Fruit fly (Drosophila melanogaster) whole organism, wandering third instar larva: Measurements from ENCODE around the gene CG31862.

Source experiments
- Abd-B ChIP-seq: fragments of >200 bp; optimal IDR thresholded peaks from 2 replicates; lab custom pipeline; 2017; ENCODE audit warnings: missing biosample characterization, missing genetic modification characterization
- CG32264 ChIP-seq: fragments of 200-800 bp; sonication (Bioruptor generic); optimal IDR thresholded peaks from 2 replicates; lab custom pipeline; 2016; ENCODE audit warnings: missing biosample characterization, missing genetic modification characterization
- CG9705 ChIP-seq: fragments of 200-800 bp; sonication (Bioruptor generic); optimal IDR thresholded peaks from 2 replicates; lab custom pipeline; 2018; ENCODE audit warnings: missing biosample characterization, mild to moderate bottlenecking, missing genetic modification characterization
- CrebA ChIP-seq: fragments of 200-800 bp; sonication (Bioruptor generic); optimal IDR thresholded peaks from 2 replicates; lab custom pipeline; 2016; ENCODE audit warnings: missing biosample characterization, mild to moderate bottlenecking, missing genetic modification characterization, borderline replicate concordance
- Dfd ChIP-seq: fragments of >200 bp; optimal IDR thresholded peaks from 2 replicates; lab custom pipeline; 2017; ENCODE audit warnings: missing biosample characterization, missing genetic modification characterization
- Dif ChIP-seq: fragments of 200-275, 200-300 bp; sonication (Bioruptor generic); optimal IDR thresholded peaks from 2 replicates; lab custom pipeline; 2018; ENCODE audit warnings: missing biosample characterization, missing genetic modification characterization; ENCODE audit not compliant: partially characterized antibody
- GATAd ChIP-seq: sonication (Bioruptor generic); optimal IDR thresholded peaks from 2 replicates; lab custom pipeline; 2016; ENCODE audit warnings: missing biosample characterization, missing genetic modification characterization
- HLH106 ChIP-seq: fragments of 200-800 bp; optimal IDR thresholded peaks from 3 replicates; lab custom pipeline; 2019; ENCODE audit warnings: missing biosample characterization, mild to moderate bottlenecking, missing genetic modification characterization, moderate library complexity
- Hnf4 ChIP-seq: fragments of 200-800 bp; sonication (Bioruptor generic); optimal IDR thresholded peaks from 2 replicates; lab custom pipeline; 2016; ENCODE audit warnings: missing biosample characterization, mild to moderate bottlenecking, missing genetic modification characterization
- Hr78 ChIP-seq: fragments of >200 bp; optimal IDR thresholded peaks from 2 replicates; lab custom pipeline; 2017; ENCODE audit warnings: missing biosample characterization, missing genetic modification characterization
- Hr83 ChIP-seq: fragments of 200-300 bp; sonication (Bioruptor generic); optimal IDR thresholded peaks from 2 replicates; lab custom pipeline; 2016; ENCODE audit warnings: missing biosample characterization, mild to moderate bottlenecking, missing genetic modification characterization, moderate library complexity; ENCODE audit not compliant: poor library complexity, severe bottlenecking
- Jra ChIP-seq: sonication (Bioruptor generic); optimal IDR thresholded peaks from 2 replicates; lab custom pipeline; 2016; ENCODE audit warnings: missing biosample characterization, missing genetic modification characterization
- Mio ChIP-seq: sonication (Bioruptor generic); optimal IDR thresholded peaks from 2 replicates; lab custom pipeline; 2016; ENCODE audit warnings: missing biosample characterization, missing genetic modification characterization
- Myc ChIP-seq: fragments of >200 bp; optimal IDR thresholded peaks from 2 replicates; lab custom pipeline; 2017
- N ChIP-seq: fragments of >200 bp; optimal IDR thresholded peaks from 2 replicates; lab custom pipeline; 2018; ENCODE audit warnings: missing biosample characterization, missing external identifiers, missing genetic modification characterization
- OdsH ChIP-seq: fragments of 200-800 bp; sonication (Bioruptor generic); optimal IDR thresholded peaks from 2 replicates; lab custom pipeline; 2016; ENCODE audit warnings: missing biosample characterization, mild to moderate bottlenecking, missing genetic modification characterization
- Rel ChIP-seq, 2 experiments: fragments of 200-800 bp; sonication (Bioruptor generic) in 1 of 2; optimal IDR thresholded peaks; 2 replicates in 1 of 2; 3 replicates in 1 of 2; lab custom pipeline; 2016 to 2019; ENCODE audit warnings: mild to moderate bottlenecking in 2 of 2, missing biosample characterization in 2 of 2, missing genetic modification characterization in 2 of 2, moderate library complexity in 1 of 2
- Sp1 ChIP-seq: fragments of 200-800 bp; sonication (Bioruptor generic); optimal IDR thresholded peaks from 3 replicates; lab custom pipeline; 2019; ENCODE audit warnings: missing biosample characterization, mild to moderate bottlenecking, missing genetic modification characterization, moderate library complexity
- Vsx2 ChIP-seq: fragments of 200-300, 225-300 bp; sonication (Bioruptor generic); optimal IDR thresholded peaks from 2 replicates; lab custom pipeline; 2018; ENCODE audit warnings: missing biosample characterization, missing genetic modification characterization; ENCODE audit not compliant: partially characterized antibody
- br ChIP-seq: fragments of 200-800 bp; sonication (Bioruptor generic); optimal IDR thresholded peaks from 2 replicates; lab custom pipeline; 2016; ENCODE audit warnings: missing biosample characterization, missing genetic modification characterization
- brk ChIP-seq: fragments of 200-800 bp; sonication (Bioruptor generic); optimal IDR thresholded peaks from 2 replicates; lab custom pipeline; 2016; ENCODE audit warnings: missing biosample characterization, mild to moderate bottlenecking, missing genetic modification characterization
- dl ChIP-seq, 2 experiments: fragments of 175-275, 200-275 bp in 1 of 2; fragments of 200-275 bp in 1 of 2; sonication (Bioruptor generic); optimal IDR thresholded peaks; lab custom pipeline; 2018; ENCODE audit warnings: mild to moderate bottlenecking in 2 of 2, missing biosample characterization in 2 of 2, missing genetic modification characterization in 2 of 2, moderate library complexity in 2 of 2; ENCODE audit not compliant: partially characterized antibody in 2 of 2, insufficient read depth in 1 of 2
- dmrt93B ChIP-seq: fragments of 200-800 bp; sonication (Bioruptor generic); optimal IDR thresholded peaks from 2 replicates; lab custom pipeline; 2018; ENCODE audit warnings: missing biosample characterization, mild to moderate bottlenecking, missing genetic modification characterization
- dsf ChIP-seq: sonication (Bioruptor generic); optimal IDR thresholded peaks from 2 replicates; lab custom pipeline; 2016; ENCODE audit warnings: missing biosample characterization, missing genetic modification characterization, borderline replicate concordance
- ey ChIP-seq: fragments of 200-800 bp; sonication (Bioruptor generic); optimal IDR thresholded peaks from 2 replicates; lab custom pipeline; 2016; ENCODE audit warnings: missing biosample characterization, missing genetic modification characterization
- foxo ChIP-seq, 2 experiments: fragments of 200-800 bp; sonication (Bioruptor generic); optimal IDR thresholded peaks; 2 replicates in 1 of 2; 3 replicates in 1 of 2; lab custom pipeline; 2016 to 2017; ENCODE audit warnings: missing biosample characterization in 2 of 2, missing genetic modification characterization in 2 of 2
- fru ChIP-seq: fragments of 200-800 bp; sonication (Bioruptor generic); optimal IDR thresholded peaks from 3 replicates; lab custom pipeline; 2016; ENCODE audit warnings: missing biosample characterization, mild to moderate bottlenecking, missing genetic modification characterization
- h ChIP-seq: fragments of 200-800 bp; sonication (Bioruptor generic); optimal IDR thresholded peaks from 3 replicates; lab custom pipeline; 2016; ENCODE audit warnings: missing biosample characterization, mild to moderate bottlenecking, missing genetic modification characterization
- jim ChIP-seq: fragments of 175-275, 200-325 bp; sonication (Bioruptor generic); optimal IDR thresholded peaks from 2 replicates; lab custom pipeline; 2016; ENCODE audit warnings: missing biosample characterization, mild to moderate bottlenecking, missing genetic modification characterization
- lola ChIP-seq: fragments of >200 bp; optimal IDR thresholded peaks from 2 replicates; lab custom pipeline; 2017; ENCODE audit warnings: missing biosample characterization, missing genetic modification characterization
- pan ChIP-seq: fragments of >200 bp; optimal IDR thresholded peaks from 2 replicates; lab custom pipeline; 2017
- psq ChIP-seq: fragments of 200-800 bp; sonication (Bioruptor generic); optimal IDR thresholded peaks from 3 replicates; lab custom pipeline; 2017; ENCODE audit warnings: missing biosample characterization, mild to moderate bottlenecking, missing genetic modification characterization, moderate library complexity
- rgr ChIP-seq: fragments of 200-800 bp; sonication (Bioruptor generic); optimal IDR thresholded peaks from 3 replicates; lab custom pipeline; 2016; ENCODE audit warnings: missing biosample characterization, mild to moderate bottlenecking, missing genetic modification characterization
- sage ChIP-seq: fragments of 200-800 bp; sonication (Bioruptor generic); optimal IDR thresholded peaks from 2 replicates; lab custom pipeline; 2016; ENCODE audit warnings: missing biosample characterization, mild to moderate bottlenecking, missing genetic modification characterization
- sv ChIP-seq: fragments of 200-800 bp; sonication (Bioruptor generic); optimal IDR thresholded peaks from 3 replicates; lab custom pipeline; 2016; ENCODE audit warnings: missing biosample characterization, missing genetic modification characterization
- tai ChIP-seq: sonication (Bioruptor generic); optimal IDR thresholded peaks from 2 replicates; lab custom pipeline; 2016; ENCODE audit warnings: missing biosample characterization, missing genetic modification characterization
- usp ChIP-seq: fragments of >200 bp; optimal IDR thresholded peaks from 2 replicates; lab custom pipeline; 2017; ENCODE audit warnings: missing biosample characterization, missing genetic modification characterization
- woc ChIP-seq: sonication (Bioruptor generic); optimal IDR thresholded peaks from 2 replicates; lab custom pipeline; 2016; ENCODE audit warnings: missing biosample characterization, mild to moderate bottlenecking, missing genetic modification characterization

Gene CG31862

dm6 chr2L:12365964-12366482, 27.4 kb downstream of the CG31862 start:
- no peak for TF ChIP-seq Myc (lab: Kevin White, UChicago)
- TF ChIP-seq CG32264 (GFP tag; lab: Kevin White, UChicago), result peak; percentile 28
- no peak for TF ChIP-seq sage (GFP tag; lab: Kevin White, UChicago)
- no peak for TF ChIP-seq Jra (GFP tag; lab: Kevin White, UChicago)
- no peak for TF ChIP-seq tai (GFP tag; lab: Kevin White, UChicago)
- peak; percentile 1 for TF ChIP-seq rgr (GFP tag; lab: Kevin White, UChicago)
- TF ChIP-seq Abd-B (GFP tag; lab: Kevin White, UChicago), result no peak
- TF ChIP-seq h (GFP tag; lab: Kevin White, UChicago), result peak; percentile 60
- no peak for TF ChIP-seq OdsH (GFP tag; lab: Kevin White, UChicago)
- TF ChIP-seq fru, result peak; percentile 17
- TF ChIP-seq CrebA (GFP tag; lab: Kevin White, UChicago), result no peak
- TF ChIP-seq woc (GFP tag; lab: Kevin White, UChicago), result no peak
- TF ChIP-seq sv (GFP tag; lab: Kevin White, UChicago), result no peak
- no peak for TF ChIP-seq HLH106 (tag; lab: Kevin White, UChicago)
- no peak for TF ChIP-seq Mio (GFP tag; lab: Kevin White, UChicago)
- TF ChIP-seq br (GFP tag; lab: Kevin White, UChicago), result no peak
- peak; percentile 52 for TF ChIP-seq Dif
- TF ChIP-seq Vsx2, result peak; percentile 86
- TF ChIP-seq Sp1 (GFP tag; lab: Kevin White, UChicago), result no peak
- no peak for TF ChIP-seq dsf
- TF ChIP-seq jim (GFP tag; lab: Kevin White, UChicago), result no peak
- TF ChIP-seq Rel (GFP tag; optimal IDR thresholded peaks at IDR 0.05; lab: Kevin White, UChicago), result no peak
- no peak for TF ChIP-seq Rel (tag; optimal IDR thresholded peaks at IDR 0.05; lab: Kevin White, UChicago)
- no peak for TF ChIP-seq GATAd (GFP tag; lab: Kevin White, UChicago)
- no peak for TF ChIP-seq lola (GFP tag; lab: Kevin White, UChicago)
- no peak for TF ChIP-seq Dfd (GFP tag; lab: Kevin White, UChicago)
- no peak for TF ChIP-seq Hr83 (GFP tag; lab: Kevin White, UChicago)
- no peak for TF ChIP-seq ey (GFP tag; lab: Kevin White, UChicago)
- no peak for TF ChIP-seq Hr78 (GFP tag; lab: Kevin White, UChicago)
- no peak for TF ChIP-seq N (GFP tag; lab: Kevin White, UChicago)
- no peak for TF ChIP-seq Hnf4 (GFP tag; lab: Kevin White, UChicago)
- TF ChIP-seq dmrt93B (GFP tag; lab: Kevin White, UChicago), result no peak
- no peak for TF ChIP-seq usp (GFP tag; lab: Kevin White, UChicago)
- peak; percentile 23 to 50 for TF ChIP-seq dl (GFP tag; optimal IDR thresholded peaks at IDR 0.05; lab: Kevin White, UChicago; ENCODE audit: insufficient read depth in 1 of 2, partially characterized antibody in 2 of 2)
- TF ChIP-seq CG9705 (GFP tag; lab: Kevin White, UChicago), result no peak
- TF ChIP-seq psq, result peak; percentile 19
- TF ChIP-seq brk (GFP tag; lab: Kevin White, UChicago), result no peak
- TF ChIP-seq foxo (GFP tag; optimal IDR thresholded peaks at IDR 0.05; lab: Kevin White, UChicago), result peak in 1 of 2 experiments; percentile 13
- no peak for TF ChIP-seq pan (lab: Kevin White, UChicago)

dm6 chr2L:12369612-12370011, 31.0 kb downstream of the CG31862 start:
- TF ChIP-seq Hnf4 (GFP tag; lab: Kevin White, UChicago) (peak; percentile 20), lola (GFP tag; lab: Kevin White, UChicago) (no peak), Dif (no peak), tai (GFP tag; lab: Kevin White, UChicago) (peak; percentile 63), pan (lab: Kevin White, UChicago) (no peak), dl (GFP tag; optimal IDR thresholded peaks at IDR 0.05; lab: Kevin White, UChicago; ENCODE audit: insufficient read depth in 1 of 2, partially characterized antibody in 2 of 2) (no peak), usp (GFP tag; lab: Kevin White, UChicago) (no peak), fru (no peak), sv (GFP tag; lab: Kevin White, UChicago) (no peak), Hr78 (GFP tag; lab: Kevin White, UChicago) (no peak), Dfd (GFP tag; lab: Kevin White, UChicago) (no peak), rgr (GFP tag; lab: Kevin White, UChicago) (peak; percentile 52), CG9705 (GFP tag; lab: Kevin White, UChicago) (no peak), h (GFP tag; lab: Kevin White, UChicago) (peak; percentile 57), dsf (no peak), CG32264 (GFP tag; lab: Kevin White, UChicago) (no peak), foxo (GFP tag; optimal IDR thresholded peaks at IDR 0.05; lab: Kevin White, UChicago) (peak in 1 of 2 experiments; percentile 24), Jra (GFP tag; lab: Kevin White, UChicago) (peak; percentile 51), dmrt93B (GFP tag; lab: Kevin White, UChicago) (no peak), jim (GFP tag; lab: Kevin White, UChicago) (peak; percentile 60), br (GFP tag; lab: Kevin White, UChicago) (peak; percentile 13), Mio (GFP tag; lab: Kevin White, UChicago) (no peak), Hr83 (GFP tag; lab: Kevin White, UChicago) (peak; percentile 97), HLH106 (tag; lab: Kevin White, UChicago) (no peak), ey (GFP tag; lab: Kevin White, UChicago) (no peak), Rel (GFP tag; optimal IDR thresholded peaks at IDR 0.05; lab: Kevin White, UChicago) (no peak), Rel (tag; optimal IDR thresholded peaks at IDR 0.05; lab: Kevin White, UChicago) (no peak), GATAd (GFP tag; lab: Kevin White, UChicago) (peak; percentile 26), Sp1 (GFP tag; lab: Kevin White, UChicago) (no peak), CrebA (GFP tag; lab: Kevin White, UChicago) (no peak), N (GFP tag; lab: Kevin White, UChicago) (no peak), OdsH (GFP tag; lab: Kevin White, UChicago) (peak; percentile 51), brk (GFP tag; lab: Kevin White, UChicago) (peak; percentile 38), Myc (lab: Kevin White, UChicago) (no peak), psq (no peak), Vsx2 (no peak), sage (GFP tag; lab: Kevin White, UChicago) (no peak), Abd-B (GFP tag; lab: Kevin White, UChicago) (no peak), woc (GFP tag; lab: Kevin White, UChicago) (no peak)
